Fruit fly (Drosophila melanogaster) ovary, adult (tissue): ENCODE data around the gene Tsen2.

Experiments
- CG17801 ChIP-seq: fragments of 200-800 bp; optimal IDR thresholded peaks from 2 replicates; lab custom pipeline; 2019; ENCODE audit warnings: missing biosample characterization, mild to moderate bottlenecking, missing genetic modification characterization, moderate library complexity; ENCODE audit not compliant: partially characterized antibody

Gene Tsen2

DNA sequence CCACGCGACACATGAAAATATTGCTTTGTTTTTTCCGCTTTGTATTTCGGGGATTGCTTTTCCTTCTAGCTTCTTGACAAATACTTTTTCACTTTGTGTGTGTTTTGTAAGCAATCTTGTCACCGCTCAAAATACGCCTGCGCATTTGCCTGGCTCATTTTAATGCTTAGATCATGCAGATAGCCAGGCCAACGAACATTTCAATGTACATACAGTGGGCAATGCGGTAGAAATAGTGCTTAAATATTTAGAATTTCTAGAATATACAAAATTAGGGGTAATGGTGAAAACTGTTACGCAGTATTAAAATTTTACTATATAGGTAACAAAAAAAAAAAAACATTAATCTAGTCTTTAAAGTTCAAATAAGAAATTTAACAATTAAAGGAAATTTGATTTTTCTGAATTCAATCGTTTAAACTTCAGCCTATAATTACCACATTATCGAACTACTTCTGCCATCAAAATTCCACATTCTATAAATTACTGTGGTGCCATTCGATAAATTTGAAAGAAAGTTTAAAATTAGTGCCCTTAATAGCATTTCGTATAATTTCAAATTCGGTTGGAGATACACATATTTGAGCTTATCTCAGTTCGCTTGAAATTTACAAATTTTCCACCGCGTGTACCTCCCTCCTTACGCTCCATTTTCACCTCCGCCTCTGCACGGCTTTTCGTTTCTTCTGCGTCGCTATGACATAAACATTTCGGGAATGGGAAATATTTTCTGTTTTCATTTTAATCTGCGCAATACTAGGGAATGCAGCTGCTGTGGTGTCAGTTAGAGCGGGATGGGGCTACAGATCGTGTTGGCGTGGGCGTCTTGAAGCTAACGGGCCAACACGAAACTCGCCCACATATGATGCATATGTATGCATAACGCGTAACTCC is 22.4 kb upstream of the Tsen2 start:
- no peak for TF ChIP-seq CG17801 (GFP tag; lab: Kevin White, UChicago)

DNA sequence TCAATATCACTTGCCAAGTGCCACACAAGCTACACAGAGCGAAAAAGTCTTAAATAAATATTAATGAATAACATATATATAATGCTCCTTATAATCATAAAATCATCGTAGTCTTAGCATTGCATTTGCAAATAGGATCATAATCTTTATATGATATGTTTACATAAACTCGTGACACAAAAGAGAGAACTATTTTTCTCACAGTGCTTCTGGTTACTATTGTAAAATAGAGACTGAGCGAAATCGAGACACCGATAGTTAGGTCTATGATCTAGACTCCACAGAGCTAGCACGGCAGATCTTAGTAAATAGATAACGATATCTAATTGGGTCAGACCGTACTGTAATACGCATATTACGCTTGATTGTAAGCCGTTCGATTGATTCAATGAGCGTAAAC is 19.9 kb upstream of the Tsen2 start:
- TF ChIP-seq CG17801 (GFP tag; lab: Kevin White, UChicago): no peak

DNA sequence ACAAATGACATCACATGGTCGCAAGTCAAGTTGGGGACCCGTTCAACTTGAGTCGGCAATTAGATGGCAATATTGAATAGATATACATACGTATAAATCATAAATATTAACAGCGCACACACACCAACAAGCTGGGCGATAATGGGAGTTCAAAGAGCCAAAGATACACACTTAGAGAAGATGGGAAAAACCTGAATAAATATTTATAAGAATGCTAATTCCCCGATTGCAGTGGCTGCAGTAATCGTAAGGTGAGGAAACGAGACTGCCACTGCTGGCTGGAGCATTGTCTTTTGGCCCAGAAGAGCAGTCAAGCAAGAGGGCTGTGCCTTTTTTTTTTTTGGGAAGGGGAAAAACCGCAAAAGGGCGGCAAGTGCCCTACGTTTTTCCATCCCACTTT is 19.3 kb upstream of the Tsen2 start:
- no peak for TF ChIP-seq CG17801 (GFP tag; lab: Kevin White, UChicago)

DNA sequence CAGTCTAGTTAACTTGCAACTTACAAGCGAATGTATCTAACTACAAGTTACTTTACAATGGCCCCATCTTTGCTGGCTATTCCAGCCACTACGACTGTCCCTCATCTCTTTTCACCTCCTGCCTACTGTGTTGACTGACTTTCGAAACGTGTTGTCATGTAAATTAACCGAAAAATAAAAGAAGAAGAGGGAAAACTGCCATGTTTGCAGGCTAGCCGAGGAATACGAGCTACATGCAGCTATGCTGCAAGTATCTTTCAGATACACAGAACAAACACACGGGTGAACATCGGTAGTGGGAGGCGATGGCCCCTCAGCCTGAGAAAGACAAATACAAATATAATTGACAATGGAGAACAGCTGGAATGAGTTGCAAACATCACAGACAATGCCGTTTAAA is 18.9 kb upstream of the Tsen2 start:
- TF ChIP-seq CG17801 (GFP tag; lab: Kevin White, UChicago): no peak

DNA sequence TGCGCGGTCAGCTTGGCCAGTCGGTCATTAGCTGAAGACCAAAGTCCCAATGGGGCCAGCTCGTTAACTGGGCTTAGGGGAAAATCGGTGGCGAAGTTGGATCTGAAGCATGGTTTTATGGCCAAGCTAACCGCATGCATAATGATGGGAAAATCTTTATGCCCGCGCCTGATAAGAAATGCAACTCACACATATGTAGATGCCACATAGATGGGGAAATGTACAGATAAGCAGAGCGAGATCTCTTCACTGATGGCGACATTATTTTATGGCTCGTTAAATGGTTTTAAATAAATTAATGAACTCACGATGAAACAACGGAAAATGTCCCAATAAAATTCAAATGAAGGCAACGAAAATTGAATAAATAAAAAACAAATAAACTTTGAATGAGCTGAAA is 17.7 kb upstream of the Tsen2 start:
- TF ChIP-seq CG17801 (GFP tag; lab: Kevin White, UChicago): no peak

DNA sequence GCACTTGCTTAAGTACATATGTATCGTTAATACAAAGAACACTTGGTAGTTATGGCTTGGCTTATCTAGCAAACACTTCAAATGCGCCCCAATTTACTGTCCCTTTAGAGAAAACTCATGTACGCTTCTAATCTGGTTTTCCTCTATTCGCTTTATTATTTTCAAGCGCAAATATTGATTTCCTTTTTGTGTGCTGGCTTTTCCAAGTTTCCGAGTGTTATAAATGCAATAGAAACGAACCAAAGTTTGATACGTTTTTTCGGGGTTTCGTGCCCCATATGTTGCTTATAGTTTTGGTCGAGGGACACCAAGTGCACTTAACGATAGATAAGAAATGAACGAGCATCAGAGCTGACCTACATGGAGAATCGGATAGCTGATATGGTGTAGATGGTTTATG is 15.6 kb upstream of the Tsen2 start:
- TF ChIP-seq CG17801 (GFP tag; lab: Kevin White, UChicago): no peak

DNA sequence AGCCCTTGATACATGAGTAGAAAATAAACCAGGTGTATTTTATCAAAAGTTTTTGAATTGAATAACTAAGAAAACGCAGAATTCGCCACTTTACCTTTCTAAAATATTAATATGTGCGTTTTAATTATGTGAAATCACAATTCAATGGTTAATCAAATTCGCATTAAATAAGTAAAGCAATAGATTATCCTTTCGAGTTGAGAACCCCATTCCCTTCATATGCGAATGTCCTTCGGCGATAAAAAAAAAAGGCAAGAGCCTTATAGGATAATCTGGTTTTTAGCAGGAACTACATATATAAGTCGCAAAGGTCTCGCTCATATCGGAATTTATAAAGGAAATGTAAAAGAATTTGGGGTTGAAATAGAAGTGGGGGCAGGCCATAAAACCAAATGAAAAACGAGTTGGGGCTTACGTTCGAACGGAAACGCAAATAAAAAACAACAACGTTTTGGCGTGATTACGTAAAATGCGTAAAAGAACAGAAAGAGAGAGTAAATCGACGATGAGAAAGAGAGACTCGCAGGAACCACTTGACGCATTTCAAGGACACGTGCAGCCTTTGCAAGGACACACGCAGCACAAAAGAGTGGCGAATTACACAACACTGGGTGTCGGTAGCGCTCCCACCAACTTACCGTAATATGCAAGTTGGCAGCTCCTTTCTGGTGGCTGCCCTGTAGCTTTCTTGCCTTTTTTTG is 14.3 kb upstream of the Tsen2 start:
- TF ChIP-seq CG17801 (GFP tag; lab: Kevin White, UChicago): no peak

DNA sequence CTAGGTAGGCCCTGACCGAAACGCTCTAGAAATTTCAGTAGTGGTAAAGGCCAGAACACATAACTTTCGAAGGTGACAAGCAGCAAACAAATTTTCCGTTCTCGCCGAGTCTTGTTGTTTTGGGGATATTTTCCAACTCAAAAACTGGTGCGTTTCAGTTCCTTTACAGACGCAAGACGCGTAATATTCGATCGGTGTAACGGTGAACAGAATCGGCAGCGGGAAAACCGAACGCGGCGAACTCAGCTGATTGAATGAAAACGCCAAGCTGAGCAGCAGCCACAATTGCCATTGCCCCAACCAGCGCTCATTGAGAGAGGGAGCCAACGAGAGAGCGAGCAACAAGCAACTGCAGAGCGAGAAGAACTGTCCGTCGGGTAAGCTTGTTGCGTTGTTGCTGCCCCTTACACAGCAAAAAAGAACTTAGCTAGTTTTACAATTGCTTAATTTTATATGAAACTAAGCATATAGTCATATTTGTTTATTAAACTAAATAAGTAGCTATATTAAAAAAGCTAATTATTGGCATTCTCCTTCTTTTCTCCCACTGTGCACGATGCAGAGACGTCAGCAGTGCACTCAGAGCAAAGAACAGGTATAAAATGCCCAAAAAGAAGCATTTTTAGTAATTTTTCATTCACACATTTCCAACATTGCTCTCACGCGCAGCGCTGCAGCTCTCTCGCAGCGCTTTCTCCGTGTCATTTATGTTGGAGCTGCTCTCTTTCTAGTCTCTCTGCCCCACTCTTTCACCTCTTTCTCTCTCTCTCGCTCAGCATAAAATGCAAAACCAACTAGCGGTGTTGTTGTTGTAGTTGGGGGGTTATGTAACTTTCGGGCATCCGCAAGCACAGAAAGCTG is 13.5 kb upstream of the Tsen2 start, which contains the start of the genes Cyt-c-d and CG31808:
Gene Cyt-c-d (plus strand): TSS at position 51 of the 861 bp plus-strand sequence.
Gene CG31808 (minus strand): TSS at position 355 of the 861 bp plus-strand sequence.
- TF ChIP-seq CG17801 (GFP tag; lab: Kevin White, UChicago): peak; percentile 90

DNA sequence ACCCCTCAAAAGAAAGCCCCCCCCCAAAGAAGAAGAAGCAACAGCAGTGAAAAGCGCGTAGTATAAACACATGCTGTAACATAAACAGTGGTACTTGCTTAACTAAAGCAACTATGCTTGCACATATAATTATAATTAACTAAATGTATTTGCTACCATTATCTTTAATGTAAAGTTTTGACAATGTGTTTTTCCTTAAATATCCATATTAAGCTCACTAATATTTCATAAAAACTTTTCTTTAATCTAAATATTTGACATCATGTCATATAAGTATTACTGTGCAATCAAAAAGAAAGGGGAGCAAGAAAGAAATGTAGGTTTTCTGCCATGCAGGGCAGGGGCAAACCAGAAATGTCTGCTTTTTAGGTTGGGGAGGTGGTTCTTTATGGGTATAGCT is 12.8 kb upstream of the Tsen2 start:
- TF ChIP-seq CG17801 (GFP tag; lab: Kevin White, UChicago): no peak

DNA sequence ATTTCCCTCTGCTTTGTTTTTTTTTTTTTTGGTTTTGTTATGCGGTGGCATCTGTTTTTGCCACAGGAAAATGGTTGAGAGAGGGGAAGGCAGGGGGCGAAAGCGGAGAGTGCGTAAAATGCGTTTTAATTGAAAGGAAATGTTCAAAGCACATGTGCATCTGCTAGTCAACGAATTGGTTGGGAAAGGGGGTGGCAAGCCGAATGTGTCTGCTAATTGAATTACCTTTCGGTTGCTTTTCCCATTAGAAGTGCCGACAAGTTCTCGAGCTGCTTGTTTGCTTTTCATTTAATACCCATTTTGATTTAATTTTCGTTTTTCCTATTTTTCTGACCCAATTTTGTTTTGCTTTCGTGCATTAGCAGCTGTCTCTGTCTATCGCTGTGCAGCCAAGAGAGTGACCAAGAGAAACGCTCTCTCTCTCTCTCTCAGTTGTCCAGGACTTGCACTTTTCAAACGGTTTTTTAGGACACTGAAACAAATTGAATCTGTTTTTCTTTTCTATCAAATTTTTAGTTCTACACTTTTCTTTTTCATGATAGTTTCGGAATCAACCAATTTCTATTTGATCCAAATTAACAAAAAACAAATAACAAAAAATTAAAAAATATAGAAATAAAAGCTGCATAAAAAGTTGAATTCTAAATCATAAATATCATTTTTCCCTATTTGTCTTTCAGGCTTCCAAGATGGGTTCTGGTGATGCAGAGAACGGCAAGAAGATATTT is 11.0 kb upstream of the Tsen2 start:
- TF ChIP-seq CG17801 (GFP tag; lab: Kevin White, UChicago): no peak

DNA sequence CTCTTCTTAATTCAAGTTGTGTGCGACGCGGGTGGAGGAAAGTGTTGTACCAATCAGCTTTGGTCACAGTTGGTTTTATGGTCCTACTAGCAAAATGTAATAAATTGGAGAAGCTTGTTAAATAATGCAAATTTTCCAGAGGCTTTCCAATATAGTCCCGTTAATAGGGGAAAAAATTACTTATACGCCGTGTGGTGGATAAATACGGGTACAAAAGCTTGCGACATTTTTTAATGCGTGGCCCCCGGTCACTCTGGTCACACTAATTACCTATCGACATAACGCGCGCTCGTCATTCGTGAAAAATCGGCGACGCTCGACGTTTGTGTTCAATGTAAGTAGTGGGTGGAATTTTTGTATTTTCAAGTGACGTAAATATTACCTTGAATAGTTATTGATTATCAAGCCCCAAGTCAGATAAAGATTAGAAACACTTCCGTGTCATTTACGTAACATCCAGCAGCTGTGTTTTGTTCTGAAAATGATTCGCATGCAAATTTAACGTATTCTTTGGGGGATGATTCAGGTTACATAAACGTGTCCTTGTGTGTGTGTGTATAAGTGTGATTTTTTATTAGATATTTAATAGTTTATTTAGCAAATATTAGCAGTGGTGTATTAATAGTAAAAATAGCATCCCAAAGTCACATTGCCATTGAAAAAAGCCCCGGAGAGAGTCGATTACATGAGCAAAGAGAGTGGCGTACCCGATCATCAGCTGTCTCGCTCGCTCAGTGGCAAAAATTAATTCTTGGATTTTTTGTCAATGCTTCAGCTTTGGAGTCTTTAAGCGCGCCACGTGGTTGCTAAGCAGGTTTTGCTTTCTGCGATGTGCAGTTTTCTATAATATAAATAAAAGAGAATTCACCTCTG is 9.7 kb upstream of the Tsen2 start, which contains the start of gene Cyt-c-p:
Gene Cyt-c-p (plus strand): TSS at position 290 of the 873 bp plus-strand sequence.
- peak; percentile 19 for TF ChIP-seq CG17801 (GFP tag; lab: Kevin White, UChicago)

DNA sequence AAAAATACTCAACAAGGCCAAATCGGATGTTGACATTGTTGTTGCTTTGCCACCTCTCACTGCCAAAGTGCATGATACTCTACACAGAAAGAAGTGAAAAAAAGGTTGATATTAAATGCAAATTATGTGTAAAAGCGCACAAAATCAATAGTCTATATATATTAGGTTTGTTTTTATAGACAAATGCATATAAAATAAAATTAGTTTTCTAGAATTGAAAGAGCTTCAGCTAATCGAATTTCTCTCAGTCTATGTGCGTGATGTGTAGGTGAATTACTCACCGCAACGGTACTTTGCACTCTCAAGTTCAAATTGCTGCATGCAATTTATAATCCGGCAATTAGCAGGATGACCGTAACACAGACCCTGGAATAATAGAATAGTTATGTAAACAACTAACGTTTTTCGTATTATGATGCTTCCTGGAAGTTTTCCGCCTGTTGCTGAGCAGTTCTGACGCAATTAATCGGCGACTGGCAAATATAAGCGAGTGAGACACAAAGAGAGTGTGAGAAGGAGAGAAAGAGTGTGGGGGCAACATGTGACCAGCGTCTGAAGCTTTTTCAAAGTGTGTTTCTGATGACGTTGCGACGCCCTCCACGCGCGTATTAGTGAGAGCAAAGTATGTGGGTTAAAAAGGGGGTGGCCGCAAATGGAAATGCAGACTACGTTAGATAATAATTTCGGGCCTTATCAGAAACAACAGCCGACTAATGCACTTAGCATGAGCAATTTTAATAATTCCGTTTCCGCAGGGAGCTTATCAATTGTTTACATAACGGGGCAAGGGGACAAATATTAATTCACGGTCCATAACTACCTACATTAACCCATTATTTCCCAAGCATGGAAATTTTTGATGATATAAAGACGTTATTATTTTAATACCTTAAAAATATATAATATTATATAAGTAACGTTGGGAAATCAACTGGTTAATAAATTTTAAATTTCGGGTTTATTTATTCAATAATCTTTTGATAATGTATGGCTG is 8.6 kb upstream of the Tsen2 start:
- TF ChIP-seq CG17801 (GFP tag; lab: Kevin White, UChicago): peak; percentile 97
